Fruit fly (Drosophila melanogaster) S2 (cell line): ENCODE results near the gene PNKP.

ENCODE experiments used
- CG8478 ChIP-seq: fragments of >200 bp; optimal IDR thresholded peaks from 2 replicates; lab custom pipeline; 2018
- CTCF ChIP-seq, 2 experiments: fragments of >200 bp; optimal IDR thresholded peaks; 2 replicates each; lab custom pipeline; 2018

dm6 chr3R:8334471-8334783 lies 8.9 kb downstream of the PNKP start:
- TF ChIP-seq CTCF (optimal IDR thresholded peaks at IDR 0.05; lab: Kevin White, UChicago): no peak
- TF ChIP-seq CG8478 (lab: Kevin White, UChicago): no peak
